Fruit fly (Drosophila melanogaster) Kc167 (cell line): ENCODE results near the gene CG42748.

Experiments used
- Myc ChIP-seq: fragments of >200 bp; optimal IDR thresholded peaks from 2 replicates; lab custom pipeline; 2017; ENCODE audit warnings: missing external identifiers
- Sin3A ChIP-seq: fragments of >200 bp; optimal IDR thresholded peaks from 2 replicates; lab custom pipeline; 2018; ENCODE audit warnings: missing external identifiers
- h ChIP-seq: fragments of >200 bp; optimal IDR thresholded peaks from 3 replicates; lab custom pipeline; 2018; ENCODE audit warnings: missing external identifiers
- insv ChIP-seq: fragments of >200 bp; optimal IDR thresholded peaks from 3 replicates; lab custom pipeline; 2018; ENCODE audit warnings: missing external identifiers
- psq ChIP-seq: fragments of >200 bp; optimal IDR thresholded peaks from 2 replicates; lab custom pipeline; 2017; ENCODE audit warnings: missing external identifiers
- ttk ChIP-seq: sonication (Bioruptor generic); optimal IDR thresholded peaks from 2 replicates; lab custom pipeline; 2017; ENCODE audit warnings: missing external identifiers

- TF ChIP-seq h (no peak), psq (no peak), insv (lab: Kevin White, UChicago) (no peak), Myc (lab: Kevin White, UChicago) (no peak), Sin3A (lab: Kevin White, UChicago) (no peak), ttk (lab: Kevin White, UChicago) (no peak)
Observed at dm6 chr2L:22131171-22131675, at the start of gene CG42748.
